Worm (Caenorhabditis elegans): ENCODE measurements around the gene znf-706.

znf-706 gene

ce11 chrIV:9096160-9096879 lies at the start of gene znf-706, which contains the start of gene cpna-3 (continued):
- TF ChIP-seq nhr-42 (GFP tag; IDR thresholded peaks at IDR 0.05) (no peak), lir-3 (tag; optimal IDR thresholded peaks at IDR 0.05) (no peak)

- TF ChIP-seq zip-2 (tag; optimal IDR thresholded peaks at IDR 0.05) (no peak), nhr-28 (tag; optimal IDR thresholded peaks at IDR 0.05) (no peak), zfp-3 (GFP tag; conservative IDR thresholded peaks at IDR 0.05) (no peak), fkh-10 (GFP tag; optimal IDR thresholded peaks at IDR 0.05) (no peak), mep-1 (tag; optimal IDR thresholded peaks at IDR 0.05) (no peak), zip-11 (GFP tag; IDR thresholded peaks at IDR 0.05) (no peak), nhr-102 (tag; optimal IDR thresholded peaks at IDR 0.05) (no peak), F10B5.3 (tag; optimal IDR thresholded peaks at IDR 0.05) (no peak), ces-1 (GFP tag; optimal IDR thresholded peaks at IDR 0.05) (no peak), tag-97 (GFP tag; IDR thresholded peaks at IDR 0.05) (no peak), mxl-3 (GFP tag; optimal IDR thresholded peaks at IDR 0.05) (no peak), arid-1 (GFP tag; conservative IDR thresholded peaks at IDR 0.05) (no peak), pqm-1 (tag; optimal IDR thresholded peaks at IDR 0.05) (no peak), sdz-12 (GFP tag; optimal IDR thresholded peaks at IDR 0.05) (no peak), nhr-77 (tag; optimal IDR thresholded peaks at IDR 0.05) (no peak)
These were observed 48.4 kb upstream of the znf-706 start, which contains the start of gene flp-1 for ce11 chrIV:9144405-9144804. flp-1 (plus strand) TSS chrIV:9144705.

- no peak for TF ChIP-seq ceh-32 (tag; optimal IDR thresholded peaks at IDR 0.05; ENCODE audit: poor library complexity)
- TF ChIP-seq tag-97 (GFP tag; IDR thresholded peaks at IDR 0.05), result no peak
- no peak for TF ChIP-seq sdz-12 (GFP tag; optimal IDR thresholded peaks at IDR 0.05)
- TF ChIP-seq ctbp-1 (GFP tag; IDR thresholded peaks at IDR 0.05), result no peak
- TF ChIP-seq lin-38 (GFP tag; IDR thresholded peaks at IDR 0.05), result no peak; the same call in 1 of the 2 replicates
- TF ChIP-seq ceh-44 (GFP tag; IDR thresholded peaks at IDR 0.05), result peak; percentile 39; the same call in 1 of the 2 replicates
- 0 out of 2 replicates have a peak, but pooled peaks have one; percentile 9 for TF ChIP-seq mdt-29 (GFP tag; IDR thresholded peaks at IDR 0.05)
- TF ChIP-seq mes-2 (tag; optimal IDR thresholded peaks at IDR 0.05; ENCODE audit: poor library complexity, severe bottlenecking), result no peak
- TF ChIP-seq nhr-6 (tag; optimal IDR thresholded peaks at IDR 0.05), result no peak
- no peak for TF ChIP-seq hlh-30 (tag; optimal IDR thresholded peaks at IDR 0.05; ENCODE audit: insufficient read depth)
- no peak for TF ChIP-seq F26F4.8 (GFP tag; conservative IDR thresholded peaks at IDR 0.05)
- no peak for TF ChIP-seq daf-12 (tag; optimal IDR thresholded peaks at IDR 0.05)
- no peak for TF ChIP-seq spr-3 (GFP tag; optimal IDR thresholded peaks at IDR 0.05)
- no peak for TF ChIP-seq rbr-2 (tag; optimal IDR thresholded peaks at IDR 0.05)
- TF ChIP-seq F49E8.2 (tag; optimal IDR thresholded peaks at IDR 0.05; ENCODE audit: borderline replicate concordance), result peak; percentile 70
- TF ChIP-seq lin-15B (tag; optimal IDR thresholded peaks at IDR 0.05), result no peak
- no peak for TF ChIP-seq zfp-2 (tag; optimal IDR thresholded peaks at IDR 0.05)
- TF ChIP-seq F10B5.3 (tag; optimal IDR thresholded peaks at IDR 0.05), result no peak
- TF ChIP-seq unc-130 (GFP tag; optimal IDR thresholded peaks at IDR 0.05), result no peak
- TF ChIP-seq arid-1 (GFP tag; conservative IDR thresholded peaks at IDR 0.05), result no peak
- no peak for TF ChIP-seq mxl-3 (GFP tag; optimal IDR thresholded peaks at IDR 0.05)
- no peak for TF ChIP-seq F37D6.2 (tag; optimal IDR thresholded peaks at IDR 0.05)
- TF ChIP-seq ama-1 (optimal IDR thresholded peaks at IDR 0.05), result no peak
- peak; percentile 90 for TF ChIP-seq snpc-1.2 (GFP tag; IDR thresholded peaks at IDR 0.05)
- no peak for TF ChIP-seq madf-9 (GFP tag; conservative IDR thresholded peaks at IDR 0.05)
- TF ChIP-seq ztf-11 (tag; optimal IDR thresholded peaks at IDR 0.05), result no peak
These were observed 44.3 kb upstream of the znf-706 start for ce11 chrIV:9140172-9140805.
